Fruit fly (Drosophila melanogaster) whole organism, prepupa: ENCODE data around the gene Tbh.

Source experiments
- CG11902 ChIP-seq: fragments of 200-800 bp; sonication (Bioruptor generic); optimal IDR thresholded peaks from 3 replicates; lab custom pipeline; 2016; ENCODE audit warnings: missing biosample characterization, missing genetic modification characterization
- CG6792 ChIP-seq: fragments of 200-800 bp; sonication (Bioruptor generic); optimal IDR thresholded peaks from 3 replicates; lab custom pipeline; 2016; ENCODE audit warnings: missing biosample characterization, missing genetic modification characterization
- Smox ChIP-seq: fragments of 200-800 bp; sonication (Bioruptor generic); optimal IDR thresholded peaks from 3 replicates; lab custom pipeline; 2016; ENCODE audit warnings: missing biosample characterization, missing genetic modification characterization
- Sox102F ChIP-seq: fragments of 200-800 bp; sonication (Bioruptor generic); optimal IDR thresholded peaks from 2 replicates; lab custom pipeline; 2016; ENCODE audit warnings: missing biosample characterization, mild to moderate bottlenecking, missing genetic modification characterization
- Sox14 ChIP-seq: fragments of 200-800 bp; sonication (Bioruptor generic); optimal IDR thresholded peaks from 3 replicates; lab custom pipeline; 2016; ENCODE audit warnings: missing biosample characterization, missing genetic modification characterization
- eg ChIP-seq: fragments of 200-800 bp; sonication (Bioruptor generic); IDR thresholded peaks from 3 replicates; pipeline ENCODE4 v1.3.6; 2022; ENCODE audit warnings: missing biosample characterization, missing genetic modification characterization
- fkh ChIP-seq: fragments of 200-800 bp; sonication (Bioruptor generic); optimal IDR thresholded peaks from 3 replicates; lab custom pipeline; 2017; ENCODE audit warnings: missing biosample characterization, mild to moderate bottlenecking, missing genetic modification characterization, moderate library complexity
- lz ChIP-seq: fragments of 200-800 bp; sonication (Bioruptor generic); optimal IDR thresholded peaks from 3 replicates; lab custom pipeline; 2016; ENCODE audit warnings: missing biosample characterization, missing genetic modification characterization

- TF ChIP-seq Sox102F (GFP tag; lab: Kevin White, UChicago) (no peak), Sox14 (GFP tag; lab: Kevin White, UChicago) (no peak), CG11902 (GFP tag; lab: Kevin White, UChicago) (no peak), CG6792 (no peak), lz (GFP tag; lab: Kevin White, UChicago) (no peak), eg (GFP tag; lab: Robert Waterston, UW) (no peak), Smox (GFP tag; lab: Kevin White, UChicago) (no peak), fkh (GFP tag; lab: Kevin White, UChicago) (no peak)
Measured at dm6 chrX:7959025-7959424, 36.5 kb upstream of the Tbh start.
